Fruit fly (Drosophila melanogaster): Measurements from ENCODE around the gene CG33172.

The CG33172 gene

DNA sequence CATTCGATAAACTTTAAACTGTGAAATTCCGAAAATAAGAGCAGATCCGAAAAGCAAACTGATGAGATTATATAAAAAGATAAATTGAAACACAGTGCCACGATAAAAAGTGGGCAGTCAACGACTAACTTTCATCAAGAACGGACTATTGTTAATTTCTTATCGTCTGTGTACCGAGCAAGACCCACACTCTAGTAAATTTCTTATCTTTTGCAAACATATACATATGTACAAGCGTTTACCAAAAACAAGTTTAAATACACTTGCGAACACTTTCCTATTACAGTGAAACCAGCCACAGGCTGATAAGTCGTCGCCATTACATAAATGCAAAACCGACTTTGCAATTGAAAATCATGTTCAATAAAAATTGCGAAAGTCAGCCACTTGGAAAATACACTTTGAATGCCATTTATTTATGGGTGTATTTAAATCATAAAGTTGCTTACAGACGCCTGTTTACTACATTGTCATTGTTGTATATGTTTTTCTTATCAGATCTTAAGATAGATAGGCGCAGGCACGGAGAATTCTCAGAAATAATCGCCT lies 10.7 kb upstream of the CG33172 start:
- TF ChIP-seq CG1620 (GFP tag; optimal IDR thresholded peaks at IDR 0.05) (no peak), cnc (optimal IDR thresholded peaks at IDR 0.05) (no peak), cic (GFP tag; optimal IDR thresholded peaks at IDR 0.05) (peak; percentile 26), kay (GFP tag; ENCODE audit: borderline replicate concordance) (peak; percentile 47), CG7045 (GFP tag; optimal IDR thresholded peaks at IDR 0.05) (no peak), Mnt (GFP tag; optimal IDR thresholded peaks at IDR 0.05) (peak; percentile 22), Clk (GFP tag; optimal IDR thresholded peaks at IDR 0.05) (no peak), CG33017 (tag; optimal IDR thresholded peaks at IDR 0.05) (no peak), pad (GFP tag; optimal IDR thresholded peaks at IDR 0.05) (no peak), CG14711 (tag; optimal IDR thresholded peaks at IDR 0.05) (no peak), bab1 (GFP tag; optimal IDR thresholded peaks at IDR 0.05) (no peak), CG5204 (GFP tag; optimal IDR thresholded peaks at IDR 0.05) (no peak), Crg-1 (GFP tag; optimal IDR thresholded peaks at IDR 0.05) (peak; percentile 5), CG7101 (tag; optimal IDR thresholded peaks at IDR 0.05) (peak; percentile 32)

dm6 chrX:15759752-15760446 lies 9.6 kb upstream of the CG33172 start:
- TF ChIP-seq tj (GFP tag; optimal IDR thresholded peaks at IDR 0.05) = peak; percentile 27
- TF ChIP-seq CG12768 (GFP tag; optimal IDR thresholded peaks at IDR 0.05) = no peak

DNA sequence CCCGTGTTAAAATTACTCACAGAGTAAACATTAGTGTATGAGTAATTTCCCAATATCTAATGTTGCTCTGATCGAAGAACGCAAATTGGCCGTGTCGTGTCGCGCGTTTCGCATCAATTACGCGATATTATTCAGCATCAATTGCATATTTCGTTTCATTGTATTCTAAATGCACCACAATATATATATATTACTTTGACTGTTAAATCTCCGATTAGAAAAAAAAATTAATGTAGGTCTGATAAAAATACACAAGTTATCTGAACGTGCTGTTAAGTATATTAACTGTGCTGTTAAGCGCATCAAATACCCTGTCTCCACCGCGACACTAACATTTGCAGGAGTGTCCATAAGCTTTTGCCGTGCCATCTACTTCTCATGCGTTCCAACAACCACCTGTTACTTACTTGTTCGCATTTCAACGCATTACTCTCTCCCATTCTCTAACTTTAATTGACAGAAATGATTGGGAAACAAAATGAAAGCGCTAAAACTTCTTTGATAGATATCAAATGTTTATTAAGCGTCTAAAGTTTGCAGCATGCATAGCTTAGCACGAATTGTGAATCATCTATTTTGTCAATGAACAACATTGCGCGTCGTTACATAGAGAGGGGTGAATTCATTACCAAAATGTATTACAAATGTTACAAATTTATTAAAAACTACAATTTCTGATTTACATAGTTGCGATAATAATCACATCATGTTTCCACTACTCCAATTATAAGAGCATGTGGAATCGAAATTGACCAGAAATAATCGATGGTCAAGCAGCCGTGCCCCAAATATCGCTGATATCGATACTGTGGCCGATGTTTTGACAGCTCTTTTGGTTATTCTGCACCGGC lies 8.8 kb upstream of the CG33172 start, which contains the start of the genes Graf and mRpL3:
Gene Graf (minus strand): TSS at position 287 of the 851 bp plus-strand sequence.
Gene mRpL3 (plus strand): TSS at position 802 of the 851 bp plus-strand sequence.
- peak; percentile 3 for TF ChIP-seq pad (GFP tag; optimal IDR thresholded peaks at IDR 0.05)
- TF ChIP-seq kay (GFP tag; ENCODE audit: borderline replicate concordance) = peak; percentile 97
- no peak for TF ChIP-seq cnc (optimal IDR thresholded peaks at IDR 0.05)
- TF ChIP-seq bab1 (GFP tag; optimal IDR thresholded peaks at IDR 0.05) = peak; percentile 6
- no peak for TF ChIP-seq Hr96 (GFP tag; optimal IDR thresholded peaks at IDR 0.05)

DNA sequence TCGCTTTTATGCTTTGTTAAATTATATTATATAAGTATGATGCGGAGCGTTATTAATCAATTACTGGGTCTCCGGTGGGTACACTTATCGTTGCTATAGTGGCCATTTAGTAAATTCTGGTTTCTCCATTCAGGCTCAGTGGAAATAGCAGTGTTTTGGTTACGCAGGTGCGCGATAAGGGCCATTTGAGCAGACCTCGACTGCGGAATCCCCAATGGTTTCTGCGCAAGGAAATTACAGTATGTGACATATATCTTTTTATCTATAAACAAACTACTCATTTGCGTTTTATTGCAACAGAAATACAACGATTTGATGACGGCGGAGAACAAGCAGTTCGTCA lies 8.2 kb upstream of the CG33172 start:
- peak; percentile 23 for TF ChIP-seq Mnt (GFP tag; optimal IDR thresholded peaks at IDR 0.05)
- TF ChIP-seq CG12768 (GFP tag; optimal IDR thresholded peaks at IDR 0.05) = no peak
- peak; percentile 45 for TF ChIP-seq kay (GFP tag; ENCODE audit: borderline replicate concordance)
- TF ChIP-seq CG33017 (tag; optimal IDR thresholded peaks at IDR 0.05) = no peak
- TF ChIP-seq CG14711 (tag; optimal IDR thresholded peaks at IDR 0.05) = no peak

DNA sequence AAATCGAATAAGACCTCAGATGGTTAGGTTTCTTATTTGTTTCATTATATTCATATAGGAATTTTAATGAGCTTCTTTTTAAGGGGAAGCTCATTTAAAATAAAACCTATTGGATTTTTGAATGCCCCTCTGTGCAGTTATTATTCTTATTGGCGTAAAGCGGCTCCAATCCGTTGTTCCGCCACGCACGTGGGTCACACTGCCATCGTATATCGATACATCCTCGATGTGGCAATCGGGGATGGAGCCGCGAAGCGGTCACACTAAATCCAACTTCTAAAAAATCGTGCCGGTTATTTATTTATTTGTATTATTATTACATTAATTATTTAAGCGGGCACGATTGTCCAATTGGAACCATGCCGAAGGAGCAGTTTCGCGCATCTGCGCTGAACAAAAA lies 6.7 kb upstream of the CG33172 start, which contains the start of gene Polr3A:
Gene Polr3A (plus strand): TSS at position 234 of the 400 bp plus-strand sequence.
- TF ChIP-seq cnc (optimal IDR thresholded peaks at IDR 0.05) = no peak
- TF ChIP-seq CG1620 (GFP tag; optimal IDR thresholded peaks at IDR 0.05) = no peak
- TF ChIP-seq toe (GFP tag; optimal IDR thresholded peaks at IDR 0.05) = no peak
- no peak for TF ChIP-seq tj (GFP tag; optimal IDR thresholded peaks at IDR 0.05)
- TF ChIP-seq Mnt (GFP tag; optimal IDR thresholded peaks at IDR 0.05) = peak; percentile 92
- TF ChIP-seq CG14711 (tag; optimal IDR thresholded peaks at IDR 0.05) = no peak
- TF ChIP-seq Hr96 (GFP tag; optimal IDR thresholded peaks at IDR 0.05) = no peak
- no peak for TF ChIP-seq CG5204 (GFP tag; optimal IDR thresholded peaks at IDR 0.05)
- TF ChIP-seq kay (GFP tag; ENCODE audit: borderline replicate concordance) = no peak
- peak; percentile 48 for TF ChIP-seq bab1 (GFP tag; optimal IDR thresholded peaks at IDR 0.05)
- TF ChIP-seq Crg-1 (GFP tag; optimal IDR thresholded peaks at IDR 0.05) = no peak
- no peak for TF ChIP-seq CG11617 (GFP tag; optimal IDR thresholded peaks at IDR 0.05)

dm6 chrX:15766395-15766866 lies 3.0 kb upstream of the CG33172 start, which contains the start of gene CG8952:
CG8952 (minus strand) TSS chrX:15766445.
- TF ChIP-seq CG14711 (tag; optimal IDR thresholded peaks at IDR 0.05) (no peak), kay (GFP tag; ENCODE audit: borderline replicate concordance) (peak; percentile 50)

DNA sequence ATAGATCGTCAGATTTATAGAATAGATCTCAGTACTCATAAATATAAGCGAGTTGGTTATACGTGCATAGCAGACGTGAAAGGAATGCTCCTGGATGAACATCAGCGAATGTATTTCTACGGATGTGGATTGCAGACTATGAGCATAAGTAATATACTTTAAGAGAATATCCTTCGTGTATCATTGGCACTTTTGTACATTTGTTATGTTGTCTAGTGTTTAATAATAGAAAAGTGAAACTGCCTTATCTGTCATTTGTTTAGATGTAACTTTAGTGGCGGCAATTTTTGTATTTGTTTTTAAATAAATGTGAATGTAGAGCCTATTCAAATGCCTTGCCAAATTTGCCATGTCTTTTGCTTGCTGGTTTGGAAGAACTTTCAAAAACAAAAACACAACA lies 3.2 kb downstream of the CG33172 start, which contains the start of gene CG43672:
Gene CG43672 (plus strand): TSS at position 301 of the 400 bp plus-strand sequence.
- TF ChIP-seq CG7101 (tag; optimal IDR thresholded peaks at IDR 0.05) (no peak), bab1 (GFP tag; optimal IDR thresholded peaks at IDR 0.05) (no peak), Crg-1 (GFP tag; optimal IDR thresholded peaks at IDR 0.05) (no peak), CG12768 (GFP tag; optimal IDR thresholded peaks at IDR 0.05) (no peak), CG1620 (GFP tag; optimal IDR thresholded peaks at IDR 0.05) (no peak), CG11617 (GFP tag; optimal IDR thresholded peaks at IDR 0.05) (no peak)
